Worm (Caenorhabditis elegans) whole organism, L3 larva: ENCODE results near the gene wrm-1.

ENCODE experiments used
- R02D3.7 ChIP-seq: fragments of 150-350 bp; optimal IDR thresholded peaks from 2 replicates; lab custom pipeline; 2014; ENCODE audit warnings: missing biosample characterization, missing genetic modification characterization
- ZK546.5 ChIP-seq: sonication (generic microtip); optimal IDR thresholded peaks from 2 replicates; lab custom pipeline; 2017; ENCODE audit warnings: missing biosample characterization, missing genetic modification characterization
- aly-2 ChIP-seq: fragments of 150-350 bp; optimal IDR thresholded peaks from 2 replicates; lab custom pipeline; 2014; ENCODE audit warnings: missing biosample characterization, missing genetic modification characterization
- ama-1 ChIP-seq: fragments of 150-350 bp; optimal IDR thresholded peaks from 2 replicates; lab custom pipeline; 2018
- ceh-28 ChIP-seq: fragments of 150-350 bp; optimal IDR thresholded peaks from 2 replicates; lab custom pipeline; 2014; ENCODE audit warnings: missing biosample characterization, missing genetic modification reagents, missing genetic modification characterization
- ceh-82 ChIP-seq: fragments of 150-350 bp; optimal IDR thresholded peaks from 2 replicates; lab custom pipeline; 2014; ENCODE audit warnings: missing biosample characterization, missing genetic modification characterization
- ceh-9 ChIP-seq: sonication (generic microtip); optimal IDR thresholded peaks from 2 replicates; lab custom pipeline; 2018; ENCODE audit warnings: missing biosample characterization, missing genetic modification characterization
- daf-12 ChIP-seq: fragments of 150-350 bp; optimal IDR thresholded peaks from 2 replicates; lab custom pipeline; 2014; ENCODE audit warnings: missing biosample characterization, missing genetic modification reagents, missing genetic modification characterization
- egl-27 ChIP-seq: sonication (generic microtip); optimal IDR thresholded peaks from 4 replicates; lab custom pipeline; 2017; ENCODE audit warnings: missing biosample characterization, missing genetic modification reagents, missing genetic modification characterization
- egl-5 ChIP-seq: fragments of 150-350 bp; optimal IDR thresholded peaks from 2 replicates; lab custom pipeline; 2017; ENCODE audit warnings: missing biosample characterization, missing genetic modification reagents, missing genetic modification characterization, inconsistent platforms
- elt-1 ChIP-seq: fragments of 150-350 bp; optimal IDR thresholded peaks from 2 replicates; lab custom pipeline; 2014; ENCODE audit warnings: missing biosample characterization, missing genetic modification characterization
- elt-2 ChIP-seq: sonication (generic microtip); optimal IDR thresholded peaks from 2 replicates; lab custom pipeline; 2016; ENCODE audit warnings: missing genetic modification reagents, mild to moderate bottlenecking, missing genetic modification characterization, missing compliant biosample characterization
- eor-1 ChIP-seq, 2 experiments: fragments of 150-350 bp; optimal IDR thresholded peaks; 2 replicates each; lab custom pipeline; 2014 to 2018; ENCODE audit warnings: missing biosample characterization in 2 of 2, missing genetic modification characterization in 2 of 2
- fkh-10 ChIP-seq: sonication (generic microtip); optimal IDR thresholded peaks from 2 replicates; lab custom pipeline; 2017; ENCODE audit warnings: missing biosample characterization, missing genetic modification reagents, missing genetic modification characterization
- fkh-2 ChIP-seq: fragments of 150-350 bp; optimal IDR thresholded peaks from 2 replicates; lab custom pipeline; 2014; ENCODE audit warnings: missing biosample characterization, missing genetic modification reagents, missing genetic modification characterization
- fos-1 ChIP-seq: fragments of 150-350 bp; optimal IDR thresholded peaks from 2 replicates; lab custom pipeline; 2014; ENCODE audit warnings: missing biosample characterization, missing genetic modification characterization
- hmg-11 ChIP-seq: sonication (generic microtip); optimal IDR thresholded peaks from 2 replicates; lab custom pipeline; 2016; ENCODE audit warnings: missing genetic modification characterization, missing compliant biosample characterization
- jun-1 ChIP-seq: fragments of 150-350 bp; optimal IDR thresholded peaks from 2 replicates; lab custom pipeline; 2014; ENCODE audit warnings: missing biosample characterization, missing genetic modification reagents, missing genetic modification characterization
- lin-15B ChIP-seq: fragments of 150-350 bp; optimal IDR thresholded peaks from 2 replicates; lab custom pipeline; 2014; ENCODE audit warnings: missing biosample characterization, missing genetic modification characterization
- lin-39 ChIP-seq: fragments of 150-350 bp; optimal IDR thresholded peaks from 2 replicates; lab custom pipeline; 2018; ENCODE audit warnings: missing biosample characterization, missing genetic modification reagents, missing genetic modification characterization
- lsy-12 ChIP-seq: sonication (generic microtip); optimal IDR thresholded peaks from 2 replicates; lab custom pipeline; 2016; ENCODE audit warnings: mild to moderate bottlenecking, missing genetic modification characterization, missing compliant biosample characterization
- mdl-1 ChIP-seq: fragments of 150-350 bp; optimal IDR thresholded peaks from 2 replicates; lab custom pipeline; 2014; ENCODE audit warnings: missing biosample characterization, missing genetic modification characterization
- mml-1 ChIP-seq: fragments of 150-350 bp; sonication (generic microtip); optimal IDR thresholded peaks from 3 replicates; lab custom pipeline; 2014; ENCODE audit warnings: missing biosample characterization, missing genetic modification characterization
- nfya-1 ChIP-seq: sonication (generic microtip); optimal IDR thresholded peaks from 2 replicates; lab custom pipeline; 2017; ENCODE audit warnings: missing genetic modification characterization, mild to moderate bottlenecking, missing compliant biosample characterization, antibody characterized with exemption, moderate library complexity; ENCODE audit not compliant: insufficient read depth
- nhr-23 ChIP-seq: fragments of 150-350 bp; optimal IDR thresholded peaks from 2 replicates; lab custom pipeline; 2014; ENCODE audit warnings: missing biosample characterization, missing genetic modification reagents, missing genetic modification characterization
- nhr-237 ChIP-seq: fragments of 150-350 bp; optimal IDR thresholded peaks from 2 replicates; lab custom pipeline; 2014; ENCODE audit warnings: missing biosample characterization, missing genetic modification characterization
- nhr-25 ChIP-seq: sonication (generic microtip); optimal IDR thresholded peaks from 2 replicates; lab custom pipeline; 2017; ENCODE audit warnings: missing biosample characterization, missing genetic modification characterization
- nhr-28 ChIP-seq: fragments of 150-350 bp; optimal IDR thresholded peaks from 2 replicates; lab custom pipeline; 2014; ENCODE audit warnings: missing biosample characterization, missing genetic modification characterization
- nhr-43 ChIP-seq: sonication (generic microtip); optimal IDR thresholded peaks from 2 replicates; lab custom pipeline; 2016; ENCODE audit warnings: mild to moderate bottlenecking, missing genetic modification characterization, missing compliant biosample characterization; ENCODE audit not compliant: poor library complexity, severe bottlenecking
- nhr-67 ChIP-seq: fragments of 150-350 bp; optimal IDR thresholded peaks from 2 replicates; lab custom pipeline; 2014; ENCODE audit warnings: missing biosample characterization, missing genetic modification characterization
- pha-4 ChIP-seq: fragments of 150-350 bp; optimal IDR thresholded peaks from 2 replicates; lab custom pipeline; 2014; ENCODE audit warnings: missing biosample characterization, missing genetic modification reagents, missing genetic modification characterization
- skn-1 ChIP-seq: fragments of 150-350 bp; optimal IDR thresholded peaks from 2 replicates; lab custom pipeline; 2014; ENCODE audit warnings: missing biosample characterization, missing genetic modification characterization
- snpc-4 ChIP-seq: fragments of 150-350 bp; optimal IDR thresholded peaks from 2 replicates; lab custom pipeline; 2014; ENCODE audit warnings: missing biosample characterization, missing genetic modification characterization
- tbx-2 ChIP-seq: sonication (generic microtip); optimal IDR thresholded peaks from 2 replicates; lab custom pipeline; 2016; ENCODE audit warnings: mild to moderate bottlenecking, missing genetic modification characterization, missing compliant biosample characterization
- unc-39 ChIP-seq: sonication (generic microtip); optimal IDR thresholded peaks from 4 replicates; lab custom pipeline; 2017; ENCODE audit warnings: missing biosample characterization, missing genetic modification characterization
- unc-62 ChIP-seq: fragments of 150-350 bp; sonication (generic microtip); optimal IDR thresholded peaks from 4 replicates; lab custom pipeline; 2014; ENCODE audit warnings: missing biosample characterization, missing genetic modification reagents, missing genetic modification characterization
- zag-1 ChIP-seq: fragments of 150-350 bp; optimal IDR thresholded peaks from 2 replicates; lab custom pipeline; 2014; ENCODE audit warnings: missing biosample characterization, missing genetic modification characterization
- ztf-11 ChIP-seq: fragments of 150-350 bp; optimal IDR thresholded peaks from 2 replicates; lab custom pipeline; 2014; ENCODE audit warnings: missing biosample characterization, missing genetic modification characterization
- ztf-4 ChIP-seq: fragments of 150-350 bp; optimal IDR thresholded peaks from 2 replicates; lab custom pipeline; 2014; ENCODE audit warnings: missing biosample characterization, missing genetic modification characterization

The wrm-1 gene

ce11 chrIII:5697963-5698730 is 24.5 kb upstream of the wrm-1 start, which contains the start of the genes lgg-3 and rgs-5:
Gene lgg-3 (minus strand): TSS chrIII:5698013.
Gene rgs-5 (plus strand): TSS chrIII:5698555.
- TF ChIP-seq nfya-1 (tag; lab: Kevin White, UChicago), result peak; percentile 53
- peak; percentile 60 for TF ChIP-seq pha-4 (tag; lab: Kevin White, UChicago)
- peak; percentile 5 for TF ChIP-seq elt-2 (tag; lab: Kevin White, UChicago)
- no peak for TF ChIP-seq aly-2
- TF ChIP-seq nhr-23 (tag; lab: Kevin White, UChicago), result peak; percentile 12
- peak; percentile 21 for TF ChIP-seq egl-5
- no peak for TF ChIP-seq fos-1 (tag; lab: Kevin White, UChicago)
- TF ChIP-seq snpc-4 (tag; lab: Kevin White, UChicago), result peak; percentile 79
- TF ChIP-seq lin-15B, result peak; percentile 46
- no peak for TF ChIP-seq nhr-28 (tag; lab: Kevin White, UChicago)
- peak; percentile 27 for TF ChIP-seq hmg-11 (tag; lab: Kevin White, UChicago)
- TF ChIP-seq lin-39 (tag; lab: Kevin White, UChicago), result peak; percentile 30

ce11 chrIII:5701491-5701890 is 21.2 kb upstream of the wrm-1 start:
- TF ChIP-seq ceh-9 (tag; lab: Kevin White, UChicago) (no peak), eor-1 (tag; optimal IDR thresholded peaks at IDR 0.05; lab: Kevin White, UChicago) (no peak), elt-2 (tag; lab: Kevin White, UChicago) (no peak), nhr-43 (tag; lab: Kevin White, UChicago) (no peak), egl-5 (no peak), fkh-2 (tag; lab: Kevin White, UChicago) (no peak), egl-27 (tag; lab: Kevin White, UChicago) (no peak), mdl-1 (tag; lab: Kevin White, UChicago) (no peak), daf-12 (tag; lab: Kevin White, UChicago) (no peak), nhr-25 (no peak), ama-1 (no peak), ZK546.5 (tag; lab: Kevin White, UChicago) (no peak), ceh-28 (tag; lab: Kevin White, UChicago) (no peak), snpc-4 (tag; lab: Kevin White, UChicago) (no peak), pha-4 (tag; lab: Kevin White, UChicago) (no peak)

ce11 chrIII:5705228-5705888 is 17.3 kb upstream of the wrm-1 start, which contains the start of gene swp-1:
Gene swp-1 (minus strand): TSS chrIII:5705525.
- TF ChIP-seq R02D3.7 (tag; lab: Kevin White, UChicago) (no peak), fos-1 (tag; lab: Kevin White, UChicago) (no peak), ztf-4 (tag; lab: Kevin White, UChicago) (no peak), nfya-1 (tag; lab: Kevin White, UChicago) (no peak), mdl-1 (tag; lab: Kevin White, UChicago) (no peak)

ce11 chrIII:5706077-5706627 is 16.5 kb upstream of the wrm-1 start, which contains the start of gene rpl-23:
Gene rpl-23 (minus strand): TSS chrIII:5706127.
- TF ChIP-seq ztf-4 (tag; lab: Kevin White, UChicago) (no peak), nfya-1 (tag; lab: Kevin White, UChicago) (peak; percentile 96), snpc-4 (tag; lab: Kevin White, UChicago) (peak; percentile 84), tbx-2 (tag; lab: Kevin White, UChicago) (peak; percentile 17), nhr-67 (no peak), jun-1 (peak; percentile 73), unc-39 (tag; lab: Kevin White, UChicago) (no peak), fkh-10 (GFP tag; lab: Kevin White, UChicago) (peak; percentile 81), mml-1 (no peak), elt-1 (tag; lab: Kevin White, UChicago) (peak; percentile 48), nhr-28 (tag; lab: Kevin White, UChicago) (no peak), ceh-82 (tag; lab: Kevin White, UChicago) (peak; percentile 56), nhr-237 (tag; lab: Kevin White, UChicago) (no peak), fos-1 (tag; lab: Kevin White, UChicago) (peak; percentile 48), nhr-43 (tag; lab: Kevin White, UChicago) (peak; percentile 58), egl-27 (tag; lab: Kevin White, UChicago) (peak; percentile 23), unc-62 (GFP tag; lab: Kevin White, UChicago) (no peak), fkh-2 (tag; lab: Kevin White, UChicago) (no peak), eor-1 (tag; optimal IDR thresholded peaks at IDR 0.05; lab: Kevin White, UChicago) (no peak), ceh-28 (tag; lab: Kevin White, UChicago) (peak; percentile 96), ceh-9 (tag; lab: Kevin White, UChicago) (no peak), ama-1 (peak; percentile 36), lsy-12 (tag; lab: Kevin White, UChicago) (peak; percentile 70), zag-1 (tag; lab: Kevin White, UChicago) (peak; percentile 7), pha-4 (tag; lab: Kevin White, UChicago) (peak; percentile 99), ZK546.5 (tag; lab: Kevin White, UChicago) (peak; percentile 3), egl-5 (peak; percentile 97), R02D3.7 (tag; lab: Kevin White, UChicago) (peak; percentile 99), skn-1 (peak; percentile 85), mdl-1 (tag; lab: Kevin White, UChicago) (no peak), daf-12 (tag; lab: Kevin White, UChicago) (no peak), ztf-11 (tag; lab: Kevin White, UChicago) (no peak), elt-2 (tag; lab: Kevin White, UChicago) (peak; percentile 55), lin-15B (peak; percentile 93), nhr-23 (tag; lab: Kevin White, UChicago) (peak; percentile 99)
